Worm (Caenorhabditis elegans) whole organism, midembryonic: ENCODE data around the gene C45H4.18.

Source experiments
- cog-1 ChIP-seq: sonication (generic microtip); optimal IDR thresholded peaks from 2 replicates; lab custom pipeline; 2016; ENCODE audit warnings: missing genetic modification characterization, missing compliant biosample characterization
- tab-1 ChIP-seq: fragments of 200-800 bp; sonication (Bioruptor generic); IDR thresholded peaks from 2 replicates; pipeline ENCODE4 v1.3.6; 2022; ENCODE audit warnings: missing genetic modification characterization, missing compliant biosample characterization

ce11 chrV:2199594-2199993, 24.3 kb downstream of the C45H4.18 start:
- TF ChIP-seq tab-1 (GFP tag; lab: Robert Waterston, UW) (no peak), cog-1 (tag; lab: Kevin White, UChicago) (no peak)
